Worm (Caenorhabditis elegans) whole organism, mixed stage, embryonic: ENCODE measurements around the gene B0252.1.

Experiments
- M03D4.4 ChIP-seq: sonication (generic microtip); optimal IDR thresholded peaks from 2 replicates; lab custom pipeline; 2017; ENCODE audit warnings: mild to moderate bottlenecking, missing genetic modification characterization, missing compliant biosample characterization
- bed-3 ChIP-seq: fragments of 200-800 bp; sonication (Bioruptor generic); optimal IDR thresholded peaks from 3 replicates; lab custom pipeline; 2018; ENCODE audit warnings: mild to moderate bottlenecking, missing genetic modification characterization, moderate library complexity, missing compliant biosample characterization
- blmp-1 ChIP-seq: fragments of 150-350 bp; optimal IDR thresholded peaks from 2 replicates; lab custom pipeline; 2014; ENCODE audit warnings: missing biosample characterization, missing genetic modification characterization
- ceh-43 ChIP-seq: fragments of 200-800 bp; sonication (Bioruptor generic); optimal IDR thresholded peaks from 2 replicates; lab custom pipeline; 2018; ENCODE audit warnings: mild to moderate bottlenecking, missing genetic modification characterization, moderate library complexity, missing compliant biosample characterization
- ceh-83 ChIP-seq: fragments of 200-800 bp; sonication (Bioruptor generic); optimal IDR thresholded peaks from 2 replicates; lab custom pipeline; 2018; ENCODE audit warnings: mild to moderate bottlenecking, missing genetic modification characterization, missing compliant biosample characterization
- ces-1 ChIP-seq: fragments of 150-350 bp; optimal IDR thresholded peaks from 2 replicates; lab custom pipeline; 2014; ENCODE audit warnings: missing biosample characterization, missing genetic modification reagents, missing genetic modification characterization
- drap-1 ChIP-seq: fragments of 200-800 bp; sonication (Bioruptor generic); optimal IDR thresholded peaks from 3 replicates; lab custom pipeline; 2018; ENCODE audit warnings: mild to moderate bottlenecking, missing genetic modification characterization, missing compliant biosample characterization
- elt-1 ChIP-seq: sonication (generic microtip); optimal IDR thresholded peaks from 2 replicates; lab custom pipeline; 2017; ENCODE audit warnings: missing genetic modification characterization, mild to moderate bottlenecking, missing compliant biosample characterization, antibody characterized with exemption, moderate library complexity, borderline replicate concordance; ENCODE audit not compliant: insufficient read depth
- elt-3 ChIP-seq: fragments of 150-350 bp; optimal IDR thresholded peaks from 2 replicates; lab custom pipeline; 2014; ENCODE audit warnings: missing biosample characterization, missing genetic modification characterization
- flh-1 ChIP-seq: fragments of 200-800 bp; sonication (Bioruptor generic); optimal IDR thresholded peaks from 2 replicates; lab custom pipeline; 2018; ENCODE audit warnings: mild to moderate bottlenecking, missing genetic modification characterization, moderate library complexity, missing compliant biosample characterization
- ham-2 ChIP-seq: fragments of 200-800 bp; sonication (Bioruptor generic); optimal IDR thresholded peaks from 2 replicates; lab custom pipeline; 2018; ENCODE audit warnings: mild to moderate bottlenecking, missing genetic modification characterization, missing compliant biosample characterization
- hlh-1 ChIP-seq: fragments of 150-350 bp; optimal IDR thresholded peaks from 2 replicates; lab custom pipeline; 2014; ENCODE audit warnings: missing biosample characterization, missing genetic modification reagents, missing genetic modification characterization
- lsy-2 ChIP-seq: fragments of 150-350 bp; optimal IDR thresholded peaks from 2 replicates; lab custom pipeline; 2014; ENCODE audit warnings: missing biosample characterization, missing genetic modification characterization
- mab-5 ChIP-seq: fragments of 150-350 bp; optimal IDR thresholded peaks from 2 replicates; lab custom pipeline; 2014; ENCODE audit warnings: missing biosample characterization, missing genetic modification characterization
- mep-1 ChIP-seq: fragments of 150-350 bp; optimal IDR thresholded peaks from 2 replicates; lab custom pipeline; 2017; ENCODE audit warnings: missing biosample characterization, missing genetic modification reagents, missing genetic modification characterization, inconsistent platforms
- mls-2 ChIP-seq: sonication (generic microtip); optimal IDR thresholded peaks from 2 replicates; lab custom pipeline; 2016; ENCODE audit warnings: mild to moderate bottlenecking, missing genetic modification characterization, moderate library complexity, missing compliant biosample characterization
- nhr-12 ChIP-seq: fragments of 150-350 bp; optimal IDR thresholded peaks from 2 replicates; lab custom pipeline; 2014; ENCODE audit warnings: missing biosample characterization, missing genetic modification characterization
- nhr-237 ChIP-seq: fragments of 150-350 bp; optimal IDR thresholded peaks from 2 replicates; lab custom pipeline; 2014; ENCODE audit warnings: missing biosample characterization, missing genetic modification characterization
- nhr-28 ChIP-seq: fragments of 150-350 bp; optimal IDR thresholded peaks from 2 replicates; lab custom pipeline; 2014; ENCODE audit warnings: missing biosample characterization, missing genetic modification characterization
- nhr-76 ChIP-seq: sonication (generic microtip); optimal IDR thresholded peaks from 2 replicates; lab custom pipeline; 2017; ENCODE audit warnings: missing biosample characterization, missing genetic modification characterization
- sem-2 ChIP-seq: fragments of 200-800 bp; sonication (Bioruptor generic); optimal IDR thresholded peaks from 2 replicates; lab custom pipeline; 2018; ENCODE audit warnings: mild to moderate bottlenecking, missing genetic modification characterization, missing compliant biosample characterization
- snpc-4 ChIP-seq: fragments of 150-350 bp; optimal IDR thresholded peaks from 2 replicates; lab custom pipeline; 2014; ENCODE audit warnings: missing biosample characterization, missing genetic modification characterization
- sptf-1 ChIP-seq: sonication (generic microtip); optimal IDR thresholded peaks from 2 replicates; lab custom pipeline; 2017; ENCODE audit warnings: mild to moderate bottlenecking, missing genetic modification characterization, moderate library complexity, missing compliant biosample characterization
- tbx-8 ChIP-seq: fragments of 200-800 bp; sonication (Bioruptor generic); optimal IDR thresholded peaks from 2 replicates; lab custom pipeline; 2018; ENCODE audit warnings: mild to moderate bottlenecking, missing genetic modification characterization, moderate library complexity, missing compliant biosample characterization
- unc-120 ChIP-seq: sonication (generic microtip); optimal IDR thresholded peaks from 2 replicates; lab custom pipeline; 2017; ENCODE audit warnings: missing genetic modification characterization, missing compliant biosample characterization; ENCODE audit not compliant: poor library complexity, severe bottlenecking
- unc-62 ChIP-seq: fragments of 150-350 bp; optimal IDR thresholded peaks from 2 replicates; lab custom pipeline; 2014; ENCODE audit warnings: missing biosample characterization, missing genetic modification reagents, missing genetic modification characterization
- zip-8 ChIP-seq: fragments of 150-350 bp; optimal IDR thresholded peaks from 2 replicates; lab custom pipeline; 2014; ENCODE audit warnings: missing biosample characterization, missing genetic modification characterization
- ztf-11 ChIP-seq: fragments of 150-350 bp; optimal IDR thresholded peaks from 2 replicates; lab custom pipeline; 2014; ENCODE audit warnings: missing biosample characterization, missing genetic modification characterization

The B0252.1 gene

ce11 chrII:6888661-6889579, 30.6 kb upstream of the B0252.1 start:
- TF ChIP-seq elt-3 (tag; lab: Kevin White, UChicago) (no peak), hlh-1 (tag; lab: Kevin White, UChicago) (no peak), unc-120 (tag; lab: Kevin White, UChicago) (no peak), blmp-1 (no peak), nhr-28 (tag; lab: Kevin White, UChicago) (no peak), nhr-76 (no peak), nhr-12 (tag; lab: Kevin White, UChicago) (no peak), nhr-237 (tag; lab: Kevin White, UChicago) (no peak)

- no peak for TF ChIP-seq unc-62 (GFP tag; lab: Kevin White, UChicago)
- no peak for TF ChIP-seq ceh-43 (GFP tag; lab: Kevin White, UChicago)
- TF ChIP-seq mep-1: no peak
- no peak for TF ChIP-seq ceh-83
- no peak for TF ChIP-seq elt-3 (tag; lab: Kevin White, UChicago)
- no peak for TF ChIP-seq nhr-76
- no peak for TF ChIP-seq blmp-1
- no peak for TF ChIP-seq drap-1 (GFP tag; lab: Kevin White, UChicago)
- TF ChIP-seq nhr-12 (tag; lab: Kevin White, UChicago): no peak
- no peak for TF ChIP-seq ham-2
- TF ChIP-seq sptf-1: no peak
- no peak for TF ChIP-seq lsy-2 (tag; lab: Kevin White, UChicago)
- TF ChIP-seq zip-8 (tag; lab: Kevin White, UChicago): no peak
Observed at ce11 chrII:6889580-6889922, 29.9 kb upstream of the B0252.1 start.

- TF ChIP-seq hlh-1 (tag; lab: Kevin White, UChicago) (no peak), sptf-1 (no peak), sem-2 (GFP tag; lab: Kevin White, UChicago) (no peak), blmp-1 (no peak), nhr-12 (tag; lab: Kevin White, UChicago) (no peak), bed-3 (GFP tag; lab: Kevin White, UChicago) (no peak), mls-2 (no peak), drap-1 (GFP tag; lab: Kevin White, UChicago) (no peak), flh-1 (no peak), unc-62 (GFP tag; lab: Kevin White, UChicago) (no peak), elt-1 (tag; lab: Kevin White, UChicago) (no peak), ces-1 (GFP tag; lab: Kevin White, UChicago) (no peak), snpc-4 (tag; lab: Kevin White, UChicago) (no peak), nhr-237 (tag; lab: Kevin White, UChicago) (no peak), nhr-28 (tag; lab: Kevin White, UChicago) (no peak)
Observed at ce11 chrII:6890095-6890494, 29.4 kb upstream of the B0252.1 start, which contains the start of gene acer-1. TSS of gene acer-1 (minus strand) at chrII:6890400.

ce11 chrII:6891176-6891575, 28.3 kb upstream of the B0252.1 start:
- no peak for TF ChIP-seq nhr-76
- TF ChIP-seq snpc-4 (tag; lab: Kevin White, UChicago): no peak
- no peak for TF ChIP-seq mab-5 (tag; lab: Kevin White, UChicago)
- TF ChIP-seq ztf-11 (tag; lab: Kevin White, UChicago): no peak
- no peak for TF ChIP-seq bed-3 (GFP tag; lab: Kevin White, UChicago)
- TF ChIP-seq mep-1: no peak
- no peak for TF ChIP-seq M03D4.4 (tag; lab: Kevin White, UChicago)
- TF ChIP-seq mls-2: no peak
- no peak for TF ChIP-seq tbx-8
- no peak for TF ChIP-seq sem-2 (GFP tag; lab: Kevin White, UChicago)
- TF ChIP-seq nhr-12 (tag; lab: Kevin White, UChicago): no peak
- TF ChIP-seq ham-2: no peak
- no peak for TF ChIP-seq drap-1 (GFP tag; lab: Kevin White, UChicago)
- TF ChIP-seq ces-1 (GFP tag; lab: Kevin White, UChicago): no peak
- TF ChIP-seq unc-120 (tag; lab: Kevin White, UChicago): no peak

- TF ChIP-seq hlh-1 (tag; lab: Kevin White, UChicago): peak; percentile 83
- TF ChIP-seq lsy-2 (tag; lab: Kevin White, UChicago): no peak
- TF ChIP-seq, all 35 proteins: peak for 1
Observed at ce11 chrII:6891838-6892237, 27.6 kb upstream of the B0252.1 start.
